Fruit fly (Drosophila melanogaster) whole organism: ENCODE results near the gene Mkp.
A peak's percentile ranks its signal among the peaks of the same experiment; 100 is the strongest.

Experiments used
- CG8478 ChIP-seq: fragments of >200 bp; optimal IDR thresholded peaks from 2 replicates; lab custom pipeline; 2018; ENCODE audit warnings: inconsistent platforms
- Dll ChIP-seq: fragments of >200 bp; optimal IDR thresholded peaks from 2 replicates; lab custom pipeline; 2017
- EcR ChIP-seq, 2 experiments: fragments of >200 bp; optimal IDR thresholded peaks; 2 replicates each; lab custom pipeline; 2017; ENCODE audit warnings: missing biosample characterization in 2 of 2, missing genetic modification characterization in 2 of 2, missing genetic modification reagents in 2 of 2
- pan ChIP-seq: fragments of >200 bp; optimal IDR thresholded peaks from 2 replicates; lab custom pipeline; 2017
- psq ChIP-seq: fragments of >200 bp; optimal IDR thresholded peaks from 2 replicates; lab custom pipeline; 2017
- usp ChIP-seq: fragments of >200 bp; optimal IDR thresholded peaks from 2 replicates; lab custom pipeline; 2017; ENCODE audit warnings: missing biosample characterization, missing genetic modification characterization, mixed read lengths

Gene Mkp

DNA sequence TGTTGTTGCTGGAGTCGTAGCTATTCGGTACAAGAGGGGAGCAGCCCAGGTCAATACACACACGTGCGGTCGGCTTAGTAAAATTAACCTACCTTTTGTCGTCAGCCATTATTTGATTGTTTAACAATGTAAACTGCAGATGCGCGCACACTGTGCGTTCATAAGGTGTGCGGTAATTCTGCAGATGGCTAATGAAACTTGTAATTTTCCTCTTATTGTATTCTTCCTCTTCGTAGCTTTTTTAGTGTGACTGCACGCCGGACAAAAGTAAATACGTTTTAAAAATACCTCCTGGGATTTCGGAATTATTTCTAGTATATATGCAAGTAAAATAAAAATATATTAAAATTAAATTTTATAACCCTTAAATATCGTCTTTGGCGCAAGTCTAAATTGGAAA is 26.9 kb upstream of the Mkp start, which contains the start of gene Prp4k:
TSS of gene Prp4k (minus strand) at position 258 of the 400 bp plus-strand sequence.
- no peak for TF ChIP-seq pan (lab: Kevin White, UChicago)
- no peak for TF ChIP-seq EcR (GFP tag; optimal IDR thresholded peaks at IDR 0.05; lab: Kevin White, UChicago)
- no peak for TF ChIP-seq psq
- no peak for TF ChIP-seq Dll (lab: Kevin White, UChicago)
- TF ChIP-seq CG8478, result no peak
- TF ChIP-seq usp (GFP tag; lab: Kevin White, UChicago), result no peak

DNA sequence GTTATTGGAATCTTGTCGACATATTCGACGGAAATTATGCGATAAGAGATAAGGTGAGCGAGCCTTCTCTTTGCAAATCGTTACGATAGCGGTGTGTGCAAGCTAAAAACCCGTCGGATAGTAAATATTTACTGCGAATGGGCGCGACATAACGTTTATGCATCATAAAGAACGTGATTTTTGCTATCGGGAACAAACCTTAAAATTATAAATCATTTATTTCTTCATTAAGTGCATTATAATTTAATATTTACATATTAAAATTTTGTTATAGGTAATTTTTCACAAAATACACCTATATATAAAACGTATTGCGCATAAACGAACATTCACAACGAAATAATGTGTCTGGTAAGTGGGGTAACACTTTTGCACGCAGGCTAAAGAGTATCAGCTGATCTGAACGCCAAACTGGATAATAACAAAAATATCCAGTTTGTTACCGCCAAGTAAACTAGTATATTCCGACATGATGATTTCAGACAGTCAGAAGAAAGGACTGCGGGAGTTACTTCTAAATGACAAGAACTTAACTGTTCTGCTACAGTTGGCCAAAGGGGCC is 21.5 kb upstream of the Mkp start, which contains the start of the genes Gk1 and CG13876:
TSS of gene Gk1 (minus strand) at position 122 of the 562 bp plus-strand sequence.
TSS of gene CG13876 (plus strand) at position 412 of the 562 bp plus-strand sequence.
- TF ChIP-seq EcR (GFP tag; optimal IDR thresholded peaks at IDR 0.05; lab: Kevin White, UChicago), result no peak
- no peak for TF ChIP-seq CG8478
- TF ChIP-seq usp (GFP tag; lab: Kevin White, UChicago), result no peak
- TF ChIP-seq pan (lab: Kevin White, UChicago), result no peak
- no peak for TF ChIP-seq psq
- TF ChIP-seq Dll (lab: Kevin White, UChicago), result no peak

DNA sequence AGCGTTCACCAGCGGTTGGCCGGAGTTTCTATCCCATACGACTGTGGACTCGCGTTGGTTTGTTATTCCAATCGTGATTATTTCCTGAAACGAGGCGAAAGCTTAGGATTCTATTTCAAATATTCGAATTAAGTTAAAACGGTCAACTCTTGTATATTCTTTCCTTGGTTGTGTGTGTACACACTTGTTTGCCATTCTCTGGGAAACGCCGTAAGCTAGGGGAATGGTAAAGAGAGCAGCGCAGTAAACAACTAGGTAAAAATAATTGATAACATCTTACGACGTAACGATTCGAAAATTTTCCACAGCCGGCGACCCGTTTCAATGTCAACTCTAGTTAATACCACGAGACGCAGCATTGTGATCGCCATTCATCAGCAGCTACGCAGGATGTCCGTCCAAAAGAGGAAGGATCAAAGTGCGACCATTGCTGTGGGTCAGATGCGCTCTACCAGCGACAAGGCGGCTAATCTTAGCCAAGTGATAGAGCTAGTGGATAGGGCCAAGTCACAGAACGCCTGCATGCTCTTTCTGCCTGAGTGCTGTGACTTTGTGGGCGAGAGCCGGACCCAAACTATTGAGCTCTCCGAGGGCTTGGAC is 19.3 kb upstream of the Mkp start, which contains the start of gene NitFhit:
TSS of gene NitFhit (plus strand) at position 195 of the 600 bp plus-strand sequence.
- no peak for TF ChIP-seq pan (lab: Kevin White, UChicago)
- TF ChIP-seq usp (GFP tag; lab: Kevin White, UChicago), result no peak
- no peak for TF ChIP-seq psq
- no peak for TF ChIP-seq EcR (GFP tag; optimal IDR thresholded peaks at IDR 0.05; lab: Kevin White, UChicago)

DNA sequence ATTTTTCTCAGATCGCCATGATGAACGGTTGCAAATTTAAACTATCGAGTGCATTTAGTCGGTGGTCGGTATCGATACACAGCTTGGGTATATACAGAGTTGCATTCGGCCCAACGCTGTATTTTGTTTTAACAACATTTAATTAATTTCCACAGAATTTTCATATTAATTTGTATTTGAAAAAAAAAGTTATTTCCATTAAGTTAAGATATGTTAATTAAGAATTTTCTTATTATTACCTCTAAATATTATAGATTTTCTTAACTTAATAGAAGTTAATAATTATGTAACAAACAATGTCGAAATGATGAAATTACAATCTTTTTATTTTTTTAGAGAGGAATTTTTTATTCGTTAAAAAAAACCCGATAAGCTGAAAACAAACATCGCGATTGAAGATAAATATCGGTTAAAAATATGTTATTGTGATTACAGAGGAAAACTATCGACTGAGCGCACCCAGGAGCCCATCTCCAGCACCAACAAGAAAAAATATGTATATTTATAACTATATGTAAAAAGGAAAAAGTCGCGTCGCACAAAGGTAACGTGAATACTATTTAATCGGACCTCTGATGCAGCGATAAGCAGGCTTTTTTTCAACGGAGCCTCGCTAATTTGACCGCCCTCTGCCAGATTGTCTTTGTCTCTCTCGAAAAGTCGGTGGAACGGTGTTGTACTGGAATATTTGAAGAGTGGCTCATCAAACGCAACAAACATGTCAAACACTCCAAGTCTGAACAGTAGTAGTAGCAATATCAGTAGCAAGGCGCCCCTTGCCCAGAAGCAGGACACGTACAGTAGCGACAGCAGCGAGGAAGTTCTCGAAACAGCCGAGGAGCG is 15.6 kb upstream of the Mkp start, which contains the start of the genes rno and mri:
TSS of gene rno (minus strand) at position 9 of the 843 bp plus-strand sequence.
TSS of gene mri (plus strand) at position 421 of the 843 bp plus-strand sequence.
- TF ChIP-seq pan (lab: Kevin White, UChicago), result no peak
- no peak for TF ChIP-seq Dll (lab: Kevin White, UChicago)
- no peak for TF ChIP-seq usp (GFP tag; lab: Kevin White, UChicago)
- TF ChIP-seq psq, result no peak
- no peak for TF ChIP-seq CG8478
- TF ChIP-seq EcR (GFP tag; optimal IDR thresholded peaks at IDR 0.05; lab: Kevin White, UChicago), result no peak

DNA sequence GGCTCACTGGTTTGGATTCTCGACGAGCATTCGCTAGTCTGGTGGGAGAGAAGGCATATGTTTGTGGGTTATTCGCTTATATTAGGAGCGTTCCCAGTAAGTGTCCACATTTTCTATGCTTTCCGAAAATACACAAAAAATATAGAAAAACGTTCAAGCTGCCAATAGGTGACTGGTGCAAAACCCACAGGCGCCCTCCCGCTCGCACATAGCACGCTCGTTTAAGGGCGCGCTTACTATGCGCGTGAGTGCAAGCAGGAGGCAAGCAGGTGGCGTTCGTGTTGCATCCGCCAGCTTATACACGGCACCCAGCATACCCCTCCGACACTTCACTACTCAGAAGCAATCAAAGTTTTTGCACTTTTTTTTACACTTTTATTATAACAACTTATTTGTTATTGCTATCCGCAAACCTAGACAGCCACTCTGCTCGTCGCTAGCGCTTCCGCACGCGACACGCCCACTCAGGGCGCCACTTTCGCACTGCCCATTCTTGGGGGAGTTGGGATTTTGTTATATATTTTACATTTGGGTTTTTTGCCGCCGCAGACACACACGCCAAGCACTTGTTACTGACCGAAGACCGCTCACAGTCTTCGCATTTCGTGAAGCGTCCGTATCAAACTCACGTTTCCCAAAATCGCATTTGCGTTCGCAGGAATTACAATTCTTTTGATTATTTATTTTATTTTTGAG is 14.9 kb upstream of the Mkp start:
- peak; percentile 51 for TF ChIP-seq CG8478
- TF ChIP-seq psq, result no peak

DNA sequence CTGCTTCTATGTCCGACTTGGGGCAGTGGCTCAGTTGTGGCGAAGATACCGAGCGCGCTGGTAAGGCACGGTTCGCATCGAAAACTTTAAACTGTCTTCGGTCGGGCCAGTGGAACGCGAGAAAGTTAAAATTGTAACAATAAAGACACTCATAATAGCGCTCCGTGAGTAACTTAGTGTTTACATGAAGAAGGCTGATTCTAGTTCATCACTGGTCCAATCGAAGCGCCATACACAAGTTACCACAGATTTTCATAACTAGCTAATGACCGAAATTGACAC is 4.1 kb downstream of the Mkp start:
- no peak for TF ChIP-seq EcR (GFP tag; optimal IDR thresholded peaks at IDR 0.05; lab: Kevin White, UChicago)
- TF ChIP-seq CG8478, result no peak
- TF ChIP-seq psq, result no peak
- no peak for TF ChIP-seq usp (GFP tag; lab: Kevin White, UChicago)
- no peak for TF ChIP-seq pan (lab: Kevin White, UChicago)
- TF ChIP-seq Dll (lab: Kevin White, UChicago), result no peak

DNA sequence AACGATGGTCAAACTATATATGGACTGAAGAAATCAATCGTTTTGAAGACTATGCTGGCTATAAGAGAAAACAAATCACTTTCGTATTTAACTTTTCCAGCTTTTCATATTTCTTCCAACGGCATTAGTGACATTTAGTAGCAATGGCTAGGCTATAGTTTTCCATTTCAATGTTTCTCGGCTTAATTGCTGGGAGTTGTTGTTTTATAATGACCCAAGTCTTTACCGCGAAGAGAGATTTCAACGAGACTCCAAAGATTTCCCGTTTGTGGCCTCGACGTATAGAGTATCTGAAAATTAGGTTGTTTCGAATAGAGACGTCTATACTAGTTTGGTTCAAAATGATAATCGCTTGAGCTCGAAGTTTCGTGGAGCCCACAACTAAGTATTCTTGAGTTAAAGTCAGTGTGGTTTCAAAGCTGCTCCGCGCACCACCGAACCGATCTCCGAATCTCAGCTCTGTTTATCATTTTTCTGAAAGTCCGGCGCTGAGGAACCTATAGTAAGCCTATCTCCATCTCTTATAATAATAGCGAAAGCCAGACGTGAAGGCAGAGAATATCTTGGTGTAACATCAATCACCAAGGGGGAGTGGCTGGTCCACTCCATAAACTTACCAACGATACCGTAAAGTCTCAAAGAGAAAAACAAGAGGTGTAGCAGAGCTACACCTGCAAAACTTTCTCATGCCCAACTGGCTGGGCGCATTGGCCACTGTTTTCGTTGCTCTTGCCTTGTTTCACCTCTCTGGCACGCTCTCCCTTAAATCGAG is 4.7 kb downstream of the Mkp start, which contains the start of gene CG13875:
TSS of gene CG13875 (plus strand) at position 434 of the 772 bp plus-strand sequence.
- TF ChIP-seq Dll (lab: Kevin White, UChicago) (no peak), usp (GFP tag; lab: Kevin White, UChicago) (no peak), psq (no peak), CG8478 (no peak), EcR (GFP tag; optimal IDR thresholded peaks at IDR 0.05; lab: Kevin White, UChicago) (no peak), pan (lab: Kevin White, UChicago) (no peak)

DNA sequence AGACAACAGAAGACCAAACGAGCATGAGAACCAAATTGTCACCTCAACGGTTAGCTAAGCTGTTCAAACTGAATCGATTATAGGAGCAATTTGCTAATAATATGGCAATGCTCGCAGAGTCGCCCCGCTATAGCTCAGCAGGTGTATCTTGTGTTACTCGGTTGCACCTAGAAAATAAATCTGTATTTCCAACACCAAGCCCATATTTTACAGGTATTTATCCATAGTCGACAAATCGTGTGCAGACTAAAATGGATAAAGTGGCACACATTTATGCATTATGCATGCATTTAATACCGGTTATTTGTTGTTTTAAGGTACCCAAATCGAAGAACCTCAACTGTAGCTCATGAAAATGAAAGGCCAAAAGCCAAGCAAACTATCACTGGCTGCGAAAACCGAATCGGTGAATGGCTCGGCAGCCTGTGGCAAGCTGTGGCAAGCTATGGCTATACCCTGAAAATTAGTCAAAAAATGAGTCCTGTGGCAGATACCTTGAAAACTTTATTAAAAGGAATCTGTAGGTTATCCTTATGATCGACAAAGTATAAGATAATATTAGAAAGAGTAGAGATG is 5.3 kb downstream of the Mkp start, which contains the start of gene Vdup1:
TSS of gene Vdup1 (minus strand) at position 51 of the 576 bp plus-strand sequence.
- TF ChIP-seq EcR (GFP tag; optimal IDR thresholded peaks at IDR 0.05; lab: Kevin White, UChicago) (no peak), usp (GFP tag; lab: Kevin White, UChicago) (no peak), Dll (lab: Kevin White, UChicago) (no peak), pan (lab: Kevin White, UChicago) (no peak), CG8478 (no peak), psq (no peak)

DNA sequence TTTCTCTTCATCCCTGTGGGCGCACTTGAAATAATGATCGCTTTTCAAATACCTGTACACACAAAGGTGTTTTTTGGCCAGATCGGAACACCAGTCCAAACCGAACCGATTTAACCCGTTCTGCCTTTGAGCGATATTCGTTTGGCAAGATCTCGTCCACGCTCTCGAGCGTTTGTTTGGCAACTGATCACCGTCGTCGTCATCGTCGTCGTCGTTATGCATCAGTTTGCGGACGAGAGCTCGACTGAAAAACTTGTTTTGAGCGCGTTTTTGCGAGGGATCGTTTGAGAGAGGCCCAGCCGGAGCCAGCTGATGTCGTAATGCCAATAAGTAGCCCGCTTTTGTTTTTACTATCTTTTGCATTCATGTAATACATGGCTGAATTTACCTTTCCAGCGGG is 5.9 kb downstream of the Mkp start:
- TF ChIP-seq Dll (lab: Kevin White, UChicago), result no peak
- TF ChIP-seq usp (GFP tag; lab: Kevin White, UChicago), result no peak

DNA sequence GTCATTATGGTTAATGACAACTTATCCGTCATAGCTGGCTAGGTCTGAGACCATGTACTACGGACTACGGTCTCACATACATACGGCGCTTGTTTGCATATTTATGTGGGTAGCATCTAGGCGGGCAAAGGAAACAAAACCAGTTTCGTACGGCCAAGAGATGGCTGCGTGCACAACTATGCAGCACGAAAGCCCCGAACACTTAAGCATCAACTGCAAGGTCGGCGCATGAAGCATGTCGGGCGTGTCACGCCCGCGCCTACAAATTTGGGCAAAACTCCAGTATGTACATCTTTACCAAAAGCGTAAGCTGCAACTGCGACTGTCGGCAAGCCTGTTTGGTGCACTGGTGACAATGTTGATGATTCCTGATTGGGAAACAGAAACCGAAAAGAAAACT is 6.4 kb downstream of the Mkp start:
- TF ChIP-seq Dll (lab: Kevin White, UChicago), result no peak
- no peak for TF ChIP-seq psq
- no peak for TF ChIP-seq EcR (GFP tag; optimal IDR thresholded peaks at IDR 0.05; lab: Kevin White, UChicago)
- TF ChIP-seq CG8478, result no peak
- no peak for TF ChIP-seq pan (lab: Kevin White, UChicago)

DNA sequence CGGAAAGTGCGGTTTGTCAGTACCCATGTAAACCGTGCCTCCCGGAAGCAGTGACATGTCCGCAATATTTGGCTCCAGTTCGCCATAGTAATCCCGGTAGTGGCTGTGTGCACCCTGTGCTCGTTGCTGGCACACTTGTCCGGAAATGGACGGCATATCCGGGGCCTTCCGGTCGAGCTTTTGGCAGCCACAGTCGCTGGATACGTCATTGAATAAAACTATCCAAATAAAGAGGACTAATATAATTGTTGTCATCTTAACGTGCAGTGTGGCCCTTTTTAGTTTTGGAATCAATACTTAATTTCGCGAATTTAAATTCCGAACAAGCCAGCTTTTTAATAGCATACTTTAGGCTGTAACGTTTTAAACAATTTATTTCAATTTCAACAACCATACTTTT is 8.4 kb downstream of the Mkp start, which contains the start of gene CG7049:
TSS of gene CG7049 (minus strand) at position 280 of the 400 bp plus-strand sequence.
- TF ChIP-seq usp (GFP tag; lab: Kevin White, UChicago), result no peak
- no peak for TF ChIP-seq CG8478
- no peak for TF ChIP-seq EcR (GFP tag; optimal IDR thresholded peaks at IDR 0.05; lab: Kevin White, UChicago)
- TF ChIP-seq Dll (lab: Kevin White, UChicago), result no peak
- no peak for TF ChIP-seq psq
- TF ChIP-seq pan (lab: Kevin White, UChicago), result no peak
